Fruit fly (Drosophila melanogaster) whole organism, wandering third instar larva: Measurements from ENCODE around the gene CG5890.

Experiments
- Abd-B ChIP-seq: fragments of >200 bp; optimal IDR thresholded peaks from 2 replicates; lab custom pipeline; 2017; ENCODE audit warnings: missing biosample characterization, missing genetic modification characterization
- CrebA ChIP-seq: fragments of 200-800 bp; sonication (Bioruptor generic); optimal IDR thresholded peaks from 2 replicates; lab custom pipeline; 2016; ENCODE audit warnings: missing biosample characterization, mild to moderate bottlenecking, missing genetic modification characterization, borderline replicate concordance
- Dif ChIP-seq: fragments of 200-275, 200-300 bp; sonication (Bioruptor generic); optimal IDR thresholded peaks from 2 replicates; lab custom pipeline; 2018; ENCODE audit warnings: missing biosample characterization, missing genetic modification characterization; ENCODE audit not compliant: partially characterized antibody
- HLH106 ChIP-seq: fragments of 200-800 bp; optimal IDR thresholded peaks from 3 replicates; lab custom pipeline; 2019; ENCODE audit warnings: missing biosample characterization, mild to moderate bottlenecking, missing genetic modification characterization, moderate library complexity
- Hnf4 ChIP-seq: fragments of 200-800 bp; sonication (Bioruptor generic); optimal IDR thresholded peaks from 2 replicates; lab custom pipeline; 2016; ENCODE audit warnings: missing biosample characterization, mild to moderate bottlenecking, missing genetic modification characterization
- Hr78 ChIP-seq: fragments of >200 bp; optimal IDR thresholded peaks from 2 replicates; lab custom pipeline; 2017; ENCODE audit warnings: missing biosample characterization, missing genetic modification characterization
- Jra ChIP-seq: sonication (Bioruptor generic); optimal IDR thresholded peaks from 2 replicates; lab custom pipeline; 2016; ENCODE audit warnings: missing biosample characterization, missing genetic modification characterization
- N ChIP-seq: fragments of >200 bp; optimal IDR thresholded peaks from 2 replicates; lab custom pipeline; 2018; ENCODE audit warnings: missing biosample characterization, missing external identifiers, missing genetic modification characterization
- dmrt93B ChIP-seq: fragments of 200-800 bp; sonication (Bioruptor generic); optimal IDR thresholded peaks from 2 replicates; lab custom pipeline; 2018; ENCODE audit warnings: missing biosample characterization, mild to moderate bottlenecking, missing genetic modification characterization
- fru ChIP-seq: fragments of 200-800 bp; sonication (Bioruptor generic); optimal IDR thresholded peaks from 3 replicates; lab custom pipeline; 2016; ENCODE audit warnings: missing biosample characterization, mild to moderate bottlenecking, missing genetic modification characterization
- jim ChIP-seq: fragments of 175-275, 200-325 bp; sonication (Bioruptor generic); optimal IDR thresholded peaks from 2 replicates; lab custom pipeline; 2016; ENCODE audit warnings: missing biosample characterization, mild to moderate bottlenecking, missing genetic modification characterization
- psq ChIP-seq: fragments of 200-800 bp; sonication (Bioruptor generic); optimal IDR thresholded peaks from 3 replicates; lab custom pipeline; 2017; ENCODE audit warnings: missing biosample characterization, mild to moderate bottlenecking, missing genetic modification characterization, moderate library complexity

dm6 chr3R:25829598-25829997 lies 26.4 kb upstream of the CG5890 start, which contains the start of gene Mst57Dc:
- TF ChIP-seq Hr78 (GFP tag; lab: Kevin White, UChicago) (no peak), N (GFP tag; lab: Kevin White, UChicago) (no peak), Jra (GFP tag; lab: Kevin White, UChicago) (no peak), Hnf4 (no peak), jim (GFP tag; lab: Kevin White, UChicago) (no peak), HLH106 (tag; lab: Kevin White, UChicago) (no peak), Dif (GFP tag; lab: Kevin White, UChicago) (no peak), fru (GFP tag; lab: Kevin White, UChicago) (no peak), dmrt93B (GFP tag; lab: Kevin White, UChicago) (no peak), Abd-B (no peak), psq (no peak), CrebA (no peak)
